Fruit fly (Drosophila melanogaster): ENCODE results near the gene CG34353.
A peak's percentile ranks its signal among the peaks of the same experiment; 100 is the strongest.

Gene CG34353

dm6 chr3R:27905695-27906094 lies at the start of gene CG34353:
Gene CG34353 (minus strand): TSS chr3R:27905843.
- TF ChIP-seq brk (GFP tag; optimal IDR thresholded peaks at IDR 0.05) (no peak), Dif (GFP tag; optimal IDR thresholded peaks at IDR 0.05; ENCODE audit: partially characterized antibody) (peak; percentile 47), psq (GFP tag; optimal IDR thresholded peaks at IDR 0.05) (peak; percentile 3), pan (optimal IDR thresholded peaks at IDR 0.05) (no peak), dl (GFP tag; optimal IDR thresholded peaks at IDR 0.05; ENCODE audit: insufficient read depth in 1 of 2, partially characterized antibody in 2 of 2) (peak in 1 of 2 experiments; percentile 16), Vsx2 (GFP tag; optimal IDR thresholded peaks at IDR 0.05; ENCODE audit: partially characterized antibody) (peak; percentile 0)

DNA sequence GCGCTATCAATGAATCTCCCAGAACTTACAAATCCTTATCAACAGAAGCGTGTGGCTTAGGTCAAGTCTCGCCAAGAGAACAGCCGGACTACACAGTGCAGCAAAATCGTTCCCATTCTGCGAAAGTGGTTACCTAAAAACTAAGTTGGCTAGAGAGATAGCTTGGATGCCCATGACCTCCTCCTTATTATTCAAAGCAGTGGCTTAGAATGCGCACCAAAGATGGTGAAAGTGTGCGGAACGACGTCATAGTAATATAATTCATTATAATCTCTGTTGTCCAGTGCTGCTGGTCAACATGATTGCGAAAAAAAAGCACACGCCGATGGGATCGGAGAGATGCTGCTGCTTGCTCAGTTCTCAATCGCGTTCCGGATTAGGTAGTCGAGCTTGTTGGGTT lies 48.9 kb upstream of the CG34353 start, which contains the start of gene Nep7:
TSS of gene Nep7 (plus strand) at position 385 of the 400 bp plus-strand sequence.
- TF ChIP-seq HLH106 (tag; optimal IDR thresholded peaks at IDR 0.05), result peak; percentile 10
- TF ChIP-seq rgr (GFP tag; optimal IDR thresholded peaks at IDR 0.05), result no peak
- TF ChIP-seq psq (GFP tag; optimal IDR thresholded peaks at IDR 0.05), result no peak
- TF ChIP-seq Rel (GFP tag; optimal IDR thresholded peaks at IDR 0.05), result no peak
- peak; percentile 82 for TF ChIP-seq Rel (tag; optimal IDR thresholded peaks at IDR 0.05)
- no peak for TF ChIP-seq pan (optimal IDR thresholded peaks at IDR 0.05)
- no peak for TF ChIP-seq Abd-B (GFP tag; optimal IDR thresholded peaks at IDR 0.05)

dm6 chr3R:27953890-27954289 lies 48.2 kb upstream of the CG34353 start, which contains the start of gene CG4951:
Gene CG4951 (minus strand): TSS chr3R:27954112.
- TF ChIP-seq Hr78 (GFP tag; optimal IDR thresholded peaks at IDR 0.05) (no peak), HLH106 (tag; optimal IDR thresholded peaks at IDR 0.05) (no peak), h (GFP tag; optimal IDR thresholded peaks at IDR 0.05) (no peak), sv (GFP tag; optimal IDR thresholded peaks at IDR 0.05) (no peak), psq (GFP tag; optimal IDR thresholded peaks at IDR 0.05) (no peak), Dfd (GFP tag; optimal IDR thresholded peaks at IDR 0.05) (no peak), tai (GFP tag; optimal IDR thresholded peaks at IDR 0.05) (no peak), rgr (GFP tag; optimal IDR thresholded peaks at IDR 0.05) (no peak), dmrt93B (GFP tag; optimal IDR thresholded peaks at IDR 0.05) (no peak), woc (GFP tag; optimal IDR thresholded peaks at IDR 0.05) (no peak), lola (GFP tag; optimal IDR thresholded peaks at IDR 0.05) (no peak), CG9705 (GFP tag; optimal IDR thresholded peaks at IDR 0.05) (no peak), ey (GFP tag; optimal IDR thresholded peaks at IDR 0.05) (no peak), sage (GFP tag; optimal IDR thresholded peaks at IDR 0.05) (no peak), Vsx2 (GFP tag; optimal IDR thresholded peaks at IDR 0.05; ENCODE audit: partially characterized antibody) (no peak)

DNA sequence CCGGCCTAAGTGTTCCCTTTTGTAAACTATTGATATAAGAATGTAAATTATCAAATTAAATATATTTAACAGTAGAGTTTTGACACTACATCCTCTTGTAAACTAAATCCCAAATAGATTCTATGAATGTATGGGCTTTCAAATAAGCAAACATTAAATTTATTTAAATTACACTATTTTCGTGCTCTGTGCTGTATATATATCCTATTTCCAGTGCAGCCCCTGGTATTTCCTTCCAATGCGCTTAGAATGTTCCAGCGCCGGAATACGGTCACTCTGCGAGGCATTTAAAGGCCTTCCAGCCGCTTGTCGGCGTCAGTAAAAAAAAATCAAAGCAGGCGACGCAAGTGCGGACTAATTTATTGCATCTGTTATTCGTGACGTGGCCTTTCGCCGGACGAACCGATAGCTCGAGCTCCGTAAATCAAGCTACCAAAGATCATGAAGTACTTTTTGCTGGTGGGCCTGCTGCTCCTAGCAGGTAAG lies 42.8 kb upstream of the CG34353 start, which contains the start of gene Gp93:
TSS of gene Gp93 (plus strand) at position 291 of the 486 bp plus-strand sequence.
- TF ChIP-seq CrebA (GFP tag; optimal IDR thresholded peaks at IDR 0.05; ENCODE audit: borderline replicate concordance) (no peak), Dif (GFP tag; optimal IDR thresholded peaks at IDR 0.05; ENCODE audit: partially characterized antibody) (peak; percentile 38), Hr83 (GFP tag; optimal IDR thresholded peaks at IDR 0.05; ENCODE audit: poor library complexity, severe bottlenecking) (peak; percentile 41), psq (GFP tag; optimal IDR thresholded peaks at IDR 0.05) (peak; percentile 27), Mio (GFP tag; optimal IDR thresholded peaks at IDR 0.05) (no peak), brk (GFP tag; optimal IDR thresholded peaks at IDR 0.05) (no peak), Rel (GFP tag; optimal IDR thresholded peaks at IDR 0.05) (no peak), Rel (tag; optimal IDR thresholded peaks at IDR 0.05) (peak; percentile 34), GATAd (GFP tag; optimal IDR thresholded peaks at IDR 0.05) (no peak), CG32264 (GFP tag; optimal IDR thresholded peaks at IDR 0.05) (no peak), sage (GFP tag; optimal IDR thresholded peaks at IDR 0.05) (no peak), tai (GFP tag; optimal IDR thresholded peaks at IDR 0.05) (no peak), Dfd (GFP tag; optimal IDR thresholded peaks at IDR 0.05) (no peak), Myc (optimal IDR thresholded peaks at IDR 0.05) (no peak), Abd-B (GFP tag; optimal IDR thresholded peaks at IDR 0.05) (no peak), CG9705 (GFP tag; optimal IDR thresholded peaks at IDR 0.05) (peak; percentile 45), rgr (GFP tag; optimal IDR thresholded peaks at IDR 0.05) (no peak), usp (GFP tag; optimal IDR thresholded peaks at IDR 0.05) (no peak), br (GFP tag; optimal IDR thresholded peaks at IDR 0.05) (no peak), woc (GFP tag; optimal IDR thresholded peaks at IDR 0.05) (no peak), sv (GFP tag; optimal IDR thresholded peaks at IDR 0.05) (no peak), Sp1 (GFP tag; optimal IDR thresholded peaks at IDR 0.05) (peak; percentile 69), dl (GFP tag; optimal IDR thresholded peaks at IDR 0.05; ENCODE audit: insufficient read depth in 1 of 2, partially characterized antibody in 2 of 2) (no peak), OdsH (GFP tag; optimal IDR thresholded peaks at IDR 0.05) (peak; percentile 39), jim (GFP tag; optimal IDR thresholded peaks at IDR 0.05) (no peak), N (GFP tag; optimal IDR thresholded peaks at IDR 0.05) (no peak), ey (GFP tag; optimal IDR thresholded peaks at IDR 0.05) (peak; percentile 44), HLH106 (tag; optimal IDR thresholded peaks at IDR 0.05) (peak; percentile 74), Vsx2 (GFP tag; optimal IDR thresholded peaks at IDR 0.05; ENCODE audit: partially characterized antibody) (no peak), Hnf4 (GFP tag; optimal IDR thresholded peaks at IDR 0.05) (no peak), lola (GFP tag; optimal IDR thresholded peaks at IDR 0.05) (no peak), Jra (GFP tag; optimal IDR thresholded peaks at IDR 0.05) (no peak), Hr78 (GFP tag; optimal IDR thresholded peaks at IDR 0.05) (no peak), pan (optimal IDR thresholded peaks at IDR 0.05) (no peak), dsf (GFP tag; optimal IDR thresholded peaks at IDR 0.05; ENCODE audit: borderline replicate concordance) (no peak), dmrt93B (GFP tag; optimal IDR thresholded peaks at IDR 0.05) (no peak)

All from whole organism, wandering third instar larva.